Worm (Caenorhabditis elegans): Measurements from ENCODE around the gene F59G1.8.
A peak's percentile ranks its signal among the peaks of the same experiment; 100 is the strongest.

The F59G1.8 gene

DNA sequence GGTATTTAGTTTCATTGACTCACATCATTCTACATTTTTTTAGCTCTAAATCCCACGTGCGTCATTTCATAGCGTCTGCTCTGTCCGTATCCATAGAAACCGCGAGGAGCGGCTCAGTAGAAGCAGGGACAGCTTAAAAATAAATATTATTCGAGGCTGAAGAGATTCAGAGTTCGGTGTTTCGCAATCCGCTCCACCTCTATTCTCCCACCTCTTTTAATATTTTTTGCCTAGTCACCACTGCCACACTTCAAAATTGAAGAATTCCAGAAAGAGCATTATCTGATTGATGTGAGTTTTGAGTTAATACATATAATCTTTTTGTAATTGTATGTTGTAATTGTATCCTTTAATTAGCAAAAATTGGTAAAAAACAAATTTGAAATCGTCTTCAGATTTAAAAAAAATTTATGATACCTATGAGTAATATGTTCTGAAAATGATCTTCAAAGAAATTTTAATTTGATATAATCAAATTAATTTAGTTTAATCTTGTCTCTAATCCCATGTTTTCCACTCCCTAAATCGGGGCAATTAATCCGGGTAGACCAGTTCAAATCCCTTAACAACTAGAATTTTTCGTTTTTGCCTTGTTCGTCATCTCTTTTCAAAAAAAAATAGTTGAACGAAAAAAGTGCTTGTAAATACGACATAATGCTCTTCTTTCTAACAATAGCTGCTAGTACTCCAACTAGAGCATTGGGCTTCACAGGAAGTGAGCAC, 16.8 kb upstream of the F59G1.8 start:
- TF ChIP-seq nhr-28 (tag; optimal IDR thresholded peaks at IDR 0.05) = no peak
- no peak for TF ChIP-seq lin-32 (GFP tag; optimal IDR thresholded peaks at IDR 0.05)
- TF ChIP-seq ceh-43 (GFP tag; optimal IDR thresholded peaks at IDR 0.05) = no peak
- no peak for TF ChIP-seq elt-3 (tag; optimal IDR thresholded peaks at IDR 0.05)
- TF ChIP-seq unc-39 (tag; optimal IDR thresholded peaks at IDR 0.05) = no peak
- no peak for TF ChIP-seq snpc-4 (tag; optimal IDR thresholded peaks at IDR 0.05)
- TF ChIP-seq nhr-76 (tag; optimal IDR thresholded peaks at IDR 0.05) = no peak
- no peak for TF ChIP-seq lsy-2 (tag; optimal IDR thresholded peaks at IDR 0.05)
- no peak for TF ChIP-seq drap-1 (GFP tag; optimal IDR thresholded peaks at IDR 0.05)

DNA sequence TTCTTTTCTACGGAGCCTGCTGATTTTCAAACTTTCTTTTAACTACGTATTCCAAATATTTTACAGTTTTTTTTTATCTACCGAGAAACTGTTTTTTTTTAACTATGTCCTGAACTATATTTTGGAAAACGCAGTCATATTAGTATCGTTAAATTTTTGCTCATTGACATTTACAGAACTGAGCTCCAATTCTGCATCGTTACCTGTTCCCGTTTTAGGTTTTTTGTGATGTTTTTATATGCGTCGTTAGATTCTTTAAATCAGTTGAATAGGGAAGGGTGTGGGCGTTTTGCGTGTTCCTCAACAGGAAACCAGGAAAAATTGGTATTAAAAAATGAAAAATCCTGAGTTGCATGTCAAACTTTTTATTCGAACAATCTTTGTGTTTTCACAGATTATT, 13.6 kb upstream of the F59G1.8 start:
- TF ChIP-seq mep-1 (tag; optimal IDR thresholded peaks at IDR 0.05) (no peak), sptf-1 (tag; optimal IDR thresholded peaks at IDR 0.05) (no peak), mab-5 (tag; optimal IDR thresholded peaks at IDR 0.05) (no peak), ceh-83 (GFP tag; optimal IDR thresholded peaks at IDR 0.05) (no peak), sem-2 (GFP tag; optimal IDR thresholded peaks at IDR 0.05) (no peak), ztf-11 (tag; optimal IDR thresholded peaks at IDR 0.05) (no peak), ceh-43 (GFP tag; optimal IDR thresholded peaks at IDR 0.05) (no peak), ces-1 (GFP tag; optimal IDR thresholded peaks at IDR 0.05) (no peak), elt-3 (tag; optimal IDR thresholded peaks at IDR 0.05) (no peak), unc-62 (GFP tag; optimal IDR thresholded peaks at IDR 0.05) (no peak), nhr-12 (tag; optimal IDR thresholded peaks at IDR 0.05) (no peak), snpc-4 (tag; optimal IDR thresholded peaks at IDR 0.05) (no peak), nhr-2 (tag; optimal IDR thresholded peaks at IDR 0.05) (no peak), unc-39 (tag; optimal IDR thresholded peaks at IDR 0.05) (no peak), nhr-76 (tag; optimal IDR thresholded peaks at IDR 0.05) (no peak), M03D4.4 (tag; optimal IDR thresholded peaks at IDR 0.05) (no peak)

DNA sequence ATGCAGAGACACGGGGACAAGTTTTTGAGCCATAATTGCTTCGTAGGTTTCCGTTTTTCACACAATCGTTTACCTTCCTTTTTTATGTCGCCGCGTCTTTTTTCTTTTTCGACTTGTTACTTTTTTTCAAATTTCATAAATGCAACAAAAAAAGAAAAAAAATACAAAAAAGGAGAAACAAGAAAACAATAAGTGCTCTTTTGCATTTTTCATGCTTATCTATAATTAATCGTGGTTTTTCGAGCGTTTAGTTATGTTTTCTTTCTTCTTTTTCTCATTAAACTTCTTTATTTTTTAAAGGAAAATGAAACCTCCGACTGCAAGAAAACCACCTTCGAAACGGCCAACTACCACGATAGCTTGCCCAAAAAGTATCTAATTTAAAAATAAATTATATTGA, 10.5 kb upstream of the F59G1.8 start, which contains the start of gene F59G1.4:
F59G1.4 (plus strand) TSS at position 301 of the 400 bp plus-strand sequence.
- TF ChIP-seq ceh-83 (GFP tag; optimal IDR thresholded peaks at IDR 0.05) = no peak
- no peak for TF ChIP-seq mep-1 (tag; optimal IDR thresholded peaks at IDR 0.05)
- no peak for TF ChIP-seq ceh-43 (GFP tag; optimal IDR thresholded peaks at IDR 0.05)
- TF ChIP-seq zip-8 (tag; optimal IDR thresholded peaks at IDR 0.05) = no peak
- TF ChIP-seq mab-5 (tag; optimal IDR thresholded peaks at IDR 0.05) = no peak
- TF ChIP-seq nhr-12 (tag; optimal IDR thresholded peaks at IDR 0.05) = no peak
- TF ChIP-seq hlh-1 (tag; optimal IDR thresholded peaks at IDR 0.05) = no peak
- TF ChIP-seq ces-1 (GFP tag; optimal IDR thresholded peaks at IDR 0.05) = no peak
- TF ChIP-seq nhr-237 (tag; optimal IDR thresholded peaks at IDR 0.05) = no peak
- TF ChIP-seq flh-1 (GFP tag; optimal IDR thresholded peaks at IDR 0.05) = no peak
- no peak for TF ChIP-seq mls-2 (tag; optimal IDR thresholded peaks at IDR 0.05)
- no peak for TF ChIP-seq elt-3 (tag; optimal IDR thresholded peaks at IDR 0.05)
- TF ChIP-seq drap-1 (GFP tag; optimal IDR thresholded peaks at IDR 0.05) = no peak
- TF ChIP-seq nhr-2 (tag; optimal IDR thresholded peaks at IDR 0.05) = no peak
- no peak for TF ChIP-seq lsy-2 (tag; optimal IDR thresholded peaks at IDR 0.05)
- TF ChIP-seq ham-2 (GFP tag; optimal IDR thresholded peaks at IDR 0.05) = no peak
- TF ChIP-seq lin-13 (tag; optimal IDR thresholded peaks at IDR 0.05) = no peak
- no peak for TF ChIP-seq unc-39 (tag; optimal IDR thresholded peaks at IDR 0.05)
- TF ChIP-seq pha-4 (tag; optimal IDR thresholded peaks at IDR 0.05) = no peak

DNA sequence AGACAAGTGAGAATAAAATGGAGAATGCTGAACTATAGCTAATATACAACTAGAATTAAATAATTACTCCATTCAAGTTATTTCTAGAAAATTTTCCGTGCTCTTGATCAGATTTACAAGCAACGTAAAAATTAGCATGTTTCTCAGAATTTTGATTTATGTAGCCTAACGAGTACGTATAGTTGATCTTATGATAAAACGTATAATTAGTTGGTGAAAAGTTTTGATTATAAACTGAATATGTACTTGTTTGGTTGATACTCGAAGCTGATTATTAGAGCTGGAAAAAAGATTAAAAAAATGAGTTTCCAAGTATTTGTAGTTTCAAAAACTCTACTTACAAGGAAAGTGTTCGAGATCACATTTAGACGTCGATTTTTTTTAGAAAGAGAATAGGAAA, 9.9 kb upstream of the F59G1.8 start:
- TF ChIP-seq unc-120 (tag; optimal IDR thresholded peaks at IDR 0.05; ENCODE audit: poor library complexity, severe bottlenecking) = no peak
- TF ChIP-seq sem-2 (GFP tag; optimal IDR thresholded peaks at IDR 0.05) = no peak
- TF ChIP-seq nhr-12 (tag; optimal IDR thresholded peaks at IDR 0.05) = no peak
- TF ChIP-seq elt-3 (tag; optimal IDR thresholded peaks at IDR 0.05) = no peak
- TF ChIP-seq hlh-1 (tag; optimal IDR thresholded peaks at IDR 0.05) = no peak
- TF ChIP-seq nhr-76 (tag; optimal IDR thresholded peaks at IDR 0.05) = no peak
- TF ChIP-seq ztf-11 (tag; optimal IDR thresholded peaks at IDR 0.05) = no peak
- no peak for TF ChIP-seq unc-39 (tag; optimal IDR thresholded peaks at IDR 0.05)
- TF ChIP-seq lsy-2 (tag; optimal IDR thresholded peaks at IDR 0.05) = no peak
- TF ChIP-seq ceh-39 (tag; optimal IDR thresholded peaks at IDR 0.05) = no peak
- TF ChIP-seq flh-1 (GFP tag; optimal IDR thresholded peaks at IDR 0.05) = no peak
- no peak for TF ChIP-seq elt-1 (tag; optimal IDR thresholded peaks at IDR 0.05; ENCODE audit: borderline replicate concordance, insufficient read depth)
- TF ChIP-seq mab-5 (tag; optimal IDR thresholded peaks at IDR 0.05) = no peak

DNA sequence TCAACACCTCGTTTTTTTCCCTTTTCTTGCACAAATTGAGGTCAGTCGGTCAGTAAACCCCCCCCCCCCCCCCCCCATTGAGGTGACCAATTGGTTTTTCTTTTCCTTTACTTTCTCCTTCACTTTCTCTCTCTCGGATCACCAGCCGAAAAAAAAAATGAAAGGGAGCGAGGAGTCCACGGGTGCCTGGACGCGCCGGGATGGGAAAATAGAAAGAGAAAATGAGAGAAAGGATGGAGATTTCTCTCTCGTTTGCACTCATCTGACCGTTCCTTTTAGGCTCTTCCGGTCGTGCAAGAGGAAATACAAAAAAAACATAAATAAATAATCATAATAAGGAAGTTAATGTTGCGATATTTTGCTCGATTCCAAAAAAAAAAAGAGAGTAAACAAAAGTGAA, 7.3 kb upstream of the F59G1.8 start:
- no peak for TF ChIP-seq ztf-11 (tag; optimal IDR thresholded peaks at IDR 0.05)
- TF ChIP-seq cnd-1 (tag; optimal IDR thresholded peaks at IDR 0.05) = no peak
- TF ChIP-seq flh-1 (GFP tag; optimal IDR thresholded peaks at IDR 0.05) = no peak
- peak; percentile 53 for TF ChIP-seq blmp-1 (tag; optimal IDR thresholded peaks at IDR 0.05)
- no peak for TF ChIP-seq sem-2 (GFP tag; optimal IDR thresholded peaks at IDR 0.05)
- no peak for TF ChIP-seq ces-1 (GFP tag; optimal IDR thresholded peaks at IDR 0.05)
- TF ChIP-seq mep-1 (tag; optimal IDR thresholded peaks at IDR 0.05) = no peak

Data from whole organism, mixed stage, embryonic.